Fruit fly (Drosophila melanogaster): ENCODE results near the gene CG5946.

The CG5946 gene

DNA sequence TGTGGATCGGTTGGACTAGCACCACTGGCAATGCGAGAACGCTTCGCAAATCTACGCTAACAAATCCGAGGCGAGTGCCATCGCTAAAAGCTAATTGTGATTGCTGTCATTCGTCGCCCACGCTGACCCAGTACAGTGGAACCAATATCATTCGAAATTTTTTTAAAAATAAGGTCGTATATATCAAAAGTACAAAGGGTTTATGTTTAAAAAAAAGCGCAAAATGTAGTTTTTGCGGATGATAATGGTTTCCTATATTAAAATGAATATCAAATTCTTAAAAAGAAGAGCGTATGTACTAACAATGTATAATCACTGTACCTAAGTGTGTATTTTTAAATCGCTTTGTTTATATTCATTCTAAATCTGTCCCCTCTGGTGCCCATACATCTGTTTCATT is 36.8 kb downstream of the CG5946 start (continued):
- TF ChIP-seq CG43689 (GFP tag; IDR thresholded peaks at IDR 0.05): no peak
- TF ChIP-seq dan (GFP tag; IDR thresholded peaks at IDR 0.05): no peak
- TF ChIP-seq esg (GFP tag; conservative IDR thresholded peaks at IDR 0.05): peak; percentile 54
- TF ChIP-seq tgo (GFP tag; IDR thresholded peaks at IDR 0.05): peak; percentile 67; the same call in 2 of the 3 replicates
- TF ChIP-seq so (GFP tag; IDR thresholded peaks at IDR 0.05): 0 out of 3 replicates have a peak, but pooled peaks have one; percentile 42
- TF ChIP-seq CG15011 (GFP tag; optimal IDR thresholded peaks at IDR 0.05): peak; percentile 4
- no peak for TF ChIP-seq vnd (GFP tag; IDR thresholded peaks at IDR 0.05; ENCODE audit: partially characterized antibody)
- TF ChIP-seq Sry-δ (GFP tag; optimal IDR thresholded peaks at IDR 0.05): peak; percentile 14
- peak; percentile 71 for TF ChIP-seq CG2120 (GFP tag; optimal IDR thresholded peaks at IDR 0.05)
- peak; percentile 23; the same call in 1 of the 2 replicates for TF ChIP-seq CG4730 (GFP tag; IDR thresholded peaks at IDR 0.05)
- TF ChIP-seq ERR (GFP tag; optimal IDR thresholded peaks at IDR 0.05): no peak
- TF ChIP-seq hkb (optimal IDR thresholded peaks at IDR 0.05): no peak
- peak; percentile 71 for TF ChIP-seq hkb (GFP tag; IDR thresholded peaks at IDR 0.05)
- TF ChIP-seq CG11456 (GFP tag; IDR thresholded peaks at IDR 0.05): peak; percentile 49; the same call in 2 of the 3 replicates
- TF ChIP-seq Sox100B (GFP tag; optimal IDR thresholded peaks at IDR 0.05): no peak
- no peak for TF ChIP-seq trh (GFP tag; optimal IDR thresholded peaks at IDR 0.05)
- peak; percentile 33 for TF ChIP-seq HmgZ (tag; optimal IDR thresholded peaks at IDR 0.05)
- no peak for TF ChIP-seq CHES-1-like (GFP tag; optimal IDR thresholded peaks at IDR 0.05)
- peak; percentile 24; the same call in 1 of the 2 replicates for TF ChIP-seq MBD-R2 (GFP tag; IDR thresholded peaks at IDR 0.05)
- peak; percentile 60 for TF ChIP-seq CG6689 (GFP tag; IDR thresholded peaks at IDR 0.05)
- peak; percentile 5 for TF ChIP-seq CG4820 (GFP tag; optimal IDR thresholded peaks at IDR 0.05)
- peak; percentile 68 for TF ChIP-seq Meics (GFP tag; optimal IDR thresholded peaks at IDR 0.05)
- TF ChIP-seq dimm (GFP tag; IDR thresholded peaks at IDR 0.05): no peak
- TF ChIP-seq repo (GFP tag; optimal IDR thresholded peaks at IDR 0.05): no peak
- TF ChIP-seq tap (tag; optimal IDR thresholded peaks at IDR 0.05): no peak
- TF ChIP-seq CG10147 (GFP tag; optimal IDR thresholded peaks at IDR 0.05): no peak
- TF ChIP-seq B-H1 (GFP tag; IDR thresholded peaks at IDR 0.05): peak; percentile 31; the same call in 2 of the 3 replicates
- no peak for TF ChIP-seq CG17829 (tag; optimal IDR thresholded peaks at IDR 0.05)
- peak; percentile 50; the same call in 1 of the 2 replicates for TF ChIP-seq wdn (GFP tag; IDR thresholded peaks at IDR 0.05)
- TF ChIP-seq CG2129 (GFP tag; IDR thresholded peaks at IDR 0.05; ENCODE audit: partially characterized antibody): no peak
- TF ChIP-seq CG10543 (GFP tag; optimal IDR thresholded peaks at IDR 0.05): peak; percentile 67
- no peak for TF ChIP-seq CG11696 (GFP tag; IDR thresholded peaks at IDR 0.05)
- peak; percentile 32 for TF ChIP-seq CG3281 (GFP tag; optimal IDR thresholded peaks at IDR 0.05)
- TF ChIP-seq Rfx (GFP tag; IDR thresholded peaks at IDR 0.05): peak; percentile 79
- TF ChIP-seq Rx (GFP tag; IDR thresholded peaks at IDR 0.05): no peak
- TF ChIP-seq sisA (GFP tag; IDR thresholded peaks at IDR 0.05): peak; percentile 34; the same call in 1 of the 2 replicates
- peak; percentile 26 for TF ChIP-seq az2 (GFP tag; optimal IDR thresholded peaks at IDR 0.05)
- peak; percentile 48 for TF ChIP-seq bcd (GFP tag; optimal IDR thresholded peaks at IDR 0.05)
- peak; percentile 9 for TF ChIP-seq Hsf (GFP tag; optimal IDR thresholded peaks at IDR 0.05)
- TF ChIP-seq HLHmδ (GFP tag; optimal IDR thresholded peaks at IDR 0.05): no peak
- no peak for TF ChIP-seq ATbp (GFP tag; optimal IDR thresholded peaks at IDR 0.05)
- peak; percentile 29 for TF ChIP-seq Hr3 (GFP tag; optimal IDR thresholded peaks at IDR 0.05)
- no peak for TF ChIP-seq Gsc (GFP tag; IDR thresholded peaks at IDR 0.05)
- TF ChIP-seq zf30C (GFP tag; optimal IDR thresholded peaks at IDR 0.05): no peak
- no peak for TF ChIP-seq sug (tag; optimal IDR thresholded peaks at IDR 0.05)
- no peak for TF ChIP-seq otp (GFP tag; IDR thresholded peaks at IDR 0.05)
- peak; percentile 51; the same call in 1 of the 3 replicates for TF ChIP-seq Dbx (GFP tag; IDR thresholded peaks at IDR 0.05)
- TF ChIP-seq CG17186 (GFP tag; optimal IDR thresholded peaks at IDR 0.05): no peak
- TF ChIP-seq CG16863 (GFP tag; optimal IDR thresholded peaks at IDR 0.05): peak; percentile 19
- no peak for TF ChIP-seq CG10274 (GFP tag; optimal IDR thresholded peaks at IDR 0.05)
- no peak for TF ChIP-seq stwl (tag; optimal IDR thresholded peaks at IDR 0.05)
- TF ChIP-seq ro (GFP tag; IDR thresholded peaks at IDR 0.05): no peak
- no peak for TF ChIP-seq CG12236 (GFP tag; optimal IDR thresholded peaks at IDR 0.05)

All from whole organism, embryonic.